Fruit fly (Drosophila melanogaster) whole organism, wandering third instar larva: ENCODE results near the gene CG33093.

Source experiments
- Myc ChIP-seq: fragments of >200 bp; optimal IDR thresholded peaks from 2 replicates; lab custom pipeline; 2017
- OdsH ChIP-seq: fragments of 200-800 bp; sonication (Bioruptor generic); optimal IDR thresholded peaks from 2 replicates; lab custom pipeline; 2016; ENCODE audit warnings: missing biosample characterization, mild to moderate bottlenecking, missing genetic modification characterization
- dmrt93B ChIP-seq: fragments of 200-800 bp; sonication (Bioruptor generic); optimal IDR thresholded peaks from 2 replicates; lab custom pipeline; 2018; ENCODE audit warnings: missing biosample characterization, mild to moderate bottlenecking, missing genetic modification characterization
- h ChIP-seq: fragments of 200-800 bp; sonication (Bioruptor generic); optimal IDR thresholded peaks from 3 replicates; lab custom pipeline; 2016; ENCODE audit warnings: missing biosample characterization, mild to moderate bottlenecking, missing genetic modification characterization
- lola ChIP-seq: fragments of >200 bp; optimal IDR thresholded peaks from 2 replicates; lab custom pipeline; 2017; ENCODE audit warnings: missing biosample characterization, missing genetic modification characterization
- sage ChIP-seq: fragments of 200-800 bp; sonication (Bioruptor generic); optimal IDR thresholded peaks from 2 replicates; lab custom pipeline; 2016; ENCODE audit warnings: missing biosample characterization, mild to moderate bottlenecking, missing genetic modification characterization
- tai ChIP-seq: sonication (Bioruptor generic); optimal IDR thresholded peaks from 2 replicates; lab custom pipeline; 2016; ENCODE audit warnings: missing biosample characterization, missing genetic modification characterization
- usp ChIP-seq: fragments of >200 bp; optimal IDR thresholded peaks from 2 replicates; lab custom pipeline; 2017; ENCODE audit warnings: missing biosample characterization, missing genetic modification characterization

- TF ChIP-seq OdsH (GFP tag; lab: Kevin White, UChicago) (no peak), sage (GFP tag; lab: Kevin White, UChicago) (no peak), tai (GFP tag; lab: Kevin White, UChicago) (no peak), dmrt93B (GFP tag; lab: Kevin White, UChicago) (no peak), Myc (no peak), lola (GFP tag; lab: Kevin White, UChicago) (no peak), h (no peak), usp (GFP tag; lab: Kevin White, UChicago) (no peak)
Observed at dm6 chr3R:22503630-22504029, 28.1 kb downstream of the CG33093 start.
